Fruit fly (Drosophila melanogaster): ENCODE results near the gene cysu.
A peak's percentile ranks its signal among the peaks of the same experiment; 100 is the strongest.

The cysu gene

dm6 chr3R:17425417-17425915 lies at the start of gene cysu:
cysu (plus strand) TSS chr3R:17425768.
- TF ChIP-seq psq (optimal IDR thresholded peaks at IDR 0.05): no peak
- no peak for TF ChIP-seq Dll (optimal IDR thresholded peaks at IDR 0.05)
- no peak for TF ChIP-seq pan (optimal IDR thresholded peaks at IDR 0.05)
- TF ChIP-seq CG8478 (optimal IDR thresholded peaks at IDR 0.05): no peak
- TF ChIP-seq usp (GFP tag; optimal IDR thresholded peaks at IDR 0.05): no peak
- TF ChIP-seq EcR (GFP tag; optimal IDR thresholded peaks at IDR 0.05): no peak

DNA sequence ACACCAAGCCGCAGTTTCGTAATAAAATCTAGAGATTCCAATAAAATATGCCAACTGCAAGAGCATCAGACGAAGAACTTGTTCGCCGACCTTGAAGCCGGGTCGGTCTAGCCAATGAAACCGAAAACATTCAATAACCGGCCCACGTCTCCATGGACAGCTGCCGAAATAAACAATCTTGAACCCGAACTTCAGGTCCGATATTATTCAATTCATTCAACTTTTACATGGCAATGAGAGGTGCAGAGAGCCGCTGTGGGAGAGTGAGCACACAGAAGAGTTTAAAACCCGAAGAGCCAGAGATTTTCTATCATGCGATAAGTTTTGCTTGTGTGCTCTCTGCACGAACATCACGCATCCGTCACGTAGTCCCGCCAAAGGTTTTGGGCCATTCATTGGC lies 48.1 kb upstream of the cysu start:
- TF ChIP-seq CG8478 (optimal IDR thresholded peaks at IDR 0.05): no peak
- TF ChIP-seq usp (GFP tag; optimal IDR thresholded peaks at IDR 0.05): no peak
- no peak for TF ChIP-seq Dll (optimal IDR thresholded peaks at IDR 0.05)
- peak in 1 of 2 experiments; percentile 38 for TF ChIP-seq EcR (GFP tag; optimal IDR thresholded peaks at IDR 0.05)
- TF ChIP-seq psq (optimal IDR thresholded peaks at IDR 0.05): no peak
- TF ChIP-seq pan (optimal IDR thresholded peaks at IDR 0.05): no peak

dm6 chr3R:17379051-17379450 lies 46.5 kb upstream of the cysu start:
- TF ChIP-seq psq (optimal IDR thresholded peaks at IDR 0.05) (no peak), Dll (optimal IDR thresholded peaks at IDR 0.05) (no peak), CG8478 (optimal IDR thresholded peaks at IDR 0.05) (no peak), pan (optimal IDR thresholded peaks at IDR 0.05) (no peak), EcR (GFP tag; optimal IDR thresholded peaks at IDR 0.05) (no peak), usp (GFP tag; optimal IDR thresholded peaks at IDR 0.05) (no peak)

- no peak for TF ChIP-seq psq (optimal IDR thresholded peaks at IDR 0.05)
Observed at dm6 chr3R:17379742-17380141, 45.8 kb upstream of the cysu start, which contains the start of gene lute. lute (plus strand) TSS chr3R:17379944.

- TF ChIP-seq CG8478 (optimal IDR thresholded peaks at IDR 0.05): no peak
- TF ChIP-seq EcR (GFP tag; optimal IDR thresholded peaks at IDR 0.05): no peak
- no peak for TF ChIP-seq usp (GFP tag; optimal IDR thresholded peaks at IDR 0.05)
- TF ChIP-seq pan (optimal IDR thresholded peaks at IDR 0.05): no peak
- TF ChIP-seq psq (optimal IDR thresholded peaks at IDR 0.05): no peak
- TF ChIP-seq Dll (optimal IDR thresholded peaks at IDR 0.05): no peak
Observed at dm6 chr3R:17381916-17382315, 43.7 kb upstream of the cysu start.

- TF ChIP-seq EcR (GFP tag; optimal IDR thresholded peaks at IDR 0.05) (no peak), CG8478 (optimal IDR thresholded peaks at IDR 0.05) (no peak), pan (optimal IDR thresholded peaks at IDR 0.05) (no peak), psq (optimal IDR thresholded peaks at IDR 0.05) (no peak), Dll (optimal IDR thresholded peaks at IDR 0.05) (no peak), usp (GFP tag; optimal IDR thresholded peaks at IDR 0.05) (no peak)
Observed at dm6 chr3R:17385329-17386019, 40.1 kb upstream of the cysu start.

dm6 chr3R:17386168-17386819 lies 39.3 kb upstream of the cysu start:
- TF ChIP-seq CG8478 (optimal IDR thresholded peaks at IDR 0.05) (no peak), usp (GFP tag; optimal IDR thresholded peaks at IDR 0.05) (no peak), EcR (GFP tag; optimal IDR thresholded peaks at IDR 0.05) (no peak), psq (optimal IDR thresholded peaks at IDR 0.05) (no peak), Dll (optimal IDR thresholded peaks at IDR 0.05) (no peak), pan (optimal IDR thresholded peaks at IDR 0.05) (no peak)

DNA sequence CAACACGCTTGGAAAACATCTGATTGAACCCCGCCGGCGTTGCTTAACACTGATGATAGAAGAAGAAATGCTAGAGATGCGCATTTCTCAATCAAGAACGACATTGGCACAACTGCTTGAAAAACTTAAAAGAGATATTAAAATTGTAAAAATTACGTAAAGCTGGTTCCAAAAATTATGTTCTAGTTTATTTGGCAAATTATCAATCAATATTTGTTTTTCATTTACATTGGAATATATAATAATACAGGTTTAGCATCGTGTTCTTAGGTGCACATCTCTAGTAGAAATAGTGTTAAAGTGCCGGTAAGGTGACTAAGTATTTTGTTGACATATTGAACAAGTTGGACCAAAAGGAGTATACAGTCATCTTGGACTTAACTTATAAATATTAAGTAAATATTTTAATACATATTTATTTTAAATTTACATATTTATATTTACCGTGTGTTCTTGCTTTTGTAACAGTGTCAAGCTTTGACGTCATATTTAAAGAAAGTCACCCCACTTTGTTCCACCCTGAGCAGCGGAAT lies 34.2 kb upstream of the cysu start, which contains the start of the genes Brf and sds22:
TSS of gene Brf (minus strand) at position 25 of the 533 bp plus-strand sequence.
TSS of gene sds22 (plus strand) at position 282 of the 533 bp plus-strand sequence.
- no peak for TF ChIP-seq Dll (optimal IDR thresholded peaks at IDR 0.05)
- TF ChIP-seq psq (optimal IDR thresholded peaks at IDR 0.05): no peak
- no peak for TF ChIP-seq usp (GFP tag; optimal IDR thresholded peaks at IDR 0.05)

DNA sequence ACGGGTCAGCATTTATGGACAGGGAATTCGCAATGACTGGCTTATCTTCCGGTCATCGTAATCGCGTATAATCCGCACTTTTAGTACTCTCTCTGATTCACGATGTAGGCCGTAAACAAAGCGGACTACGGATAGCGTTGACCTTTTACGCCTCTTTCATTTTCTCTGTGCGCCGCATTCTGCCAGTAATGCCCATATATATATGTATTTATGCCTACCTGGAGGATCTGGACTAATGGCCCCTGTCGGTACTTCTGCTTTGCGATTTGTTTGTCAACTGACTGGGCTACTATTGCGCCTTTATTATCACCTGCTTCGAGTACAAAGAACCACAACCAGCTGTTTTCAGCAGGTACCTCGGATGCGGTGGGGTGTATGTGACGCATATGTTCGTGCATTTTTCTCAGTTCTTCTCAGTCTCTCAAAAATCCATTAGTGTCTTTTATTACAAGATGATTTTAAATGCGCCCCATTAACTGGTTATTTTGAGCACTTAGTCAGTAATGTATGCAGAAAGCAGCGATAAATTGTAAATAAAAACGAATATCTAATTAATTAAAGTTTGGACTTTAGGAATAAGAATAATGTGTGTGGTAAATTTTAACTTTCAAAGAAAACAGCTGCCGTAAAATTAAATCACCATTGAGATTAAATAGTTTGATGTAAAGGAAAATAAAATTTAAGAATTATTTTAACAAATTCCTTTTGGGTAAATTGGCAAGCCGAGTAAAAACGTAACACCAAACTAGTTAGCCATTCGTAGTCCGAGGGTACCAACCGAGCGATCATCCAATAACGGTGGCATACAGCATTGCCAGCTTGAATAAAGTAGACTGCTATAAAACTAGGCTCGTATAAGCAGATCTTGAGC lies 31.0 kb upstream of the cysu start, which contains the start of gene CREG:
TSS of gene CREG (minus strand) at position 323 of the 871 bp plus-strand sequence.
- TF ChIP-seq CG8478 (optimal IDR thresholded peaks at IDR 0.05) (no peak), Dll (optimal IDR thresholded peaks at IDR 0.05) (no peak), pan (optimal IDR thresholded peaks at IDR 0.05) (peak; percentile 93)

- no peak for TF ChIP-seq usp (GFP tag; optimal IDR thresholded peaks at IDR 0.05)
- TF ChIP-seq pan (optimal IDR thresholded peaks at IDR 0.05): no peak
- TF ChIP-seq EcR (GFP tag; optimal IDR thresholded peaks at IDR 0.05): no peak
- TF ChIP-seq CG8478 (optimal IDR thresholded peaks at IDR 0.05): no peak
- no peak for TF ChIP-seq Dll (optimal IDR thresholded peaks at IDR 0.05)
- no peak for TF ChIP-seq psq (optimal IDR thresholded peaks at IDR 0.05)
Observed at dm6 chr3R:17400102-17400501, 25.5 kb upstream of the cysu start.

DNA sequence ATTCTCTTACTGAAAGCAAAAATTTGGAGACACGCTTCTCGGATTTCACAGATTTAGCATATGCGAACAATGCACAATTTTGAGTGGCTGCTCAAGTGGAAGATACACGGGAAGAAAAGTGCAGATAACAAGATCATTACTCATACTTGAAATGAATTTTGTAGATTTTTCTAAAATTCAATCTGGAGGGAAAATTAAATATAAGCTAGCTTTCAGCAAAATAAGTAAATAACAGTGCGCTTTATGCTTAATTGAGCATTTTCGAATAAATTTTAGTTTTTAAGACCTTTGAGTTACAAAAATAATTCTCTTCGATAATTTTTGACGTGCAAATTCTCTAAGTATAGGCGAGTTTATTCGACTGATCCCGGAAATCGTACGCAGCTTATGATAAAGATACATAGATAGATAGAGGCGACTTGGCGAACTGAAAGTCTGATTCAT lies 24.9 kb upstream of the cysu start:
- TF ChIP-seq pan (optimal IDR thresholded peaks at IDR 0.05): no peak
- no peak for TF ChIP-seq CG8478 (optimal IDR thresholded peaks at IDR 0.05)
- no peak for TF ChIP-seq usp (GFP tag; optimal IDR thresholded peaks at IDR 0.05)
- no peak for TF ChIP-seq Dll (optimal IDR thresholded peaks at IDR 0.05)
- TF ChIP-seq EcR (GFP tag; optimal IDR thresholded peaks at IDR 0.05): no peak
- TF ChIP-seq psq (optimal IDR thresholded peaks at IDR 0.05): no peak

Data from whole organism.